Worm (Caenorhabditis elegans) whole organism, late embryonic: ENCODE data around the gene F21C10.7.

ENCODE experiments used
- T23F11.4 ChIP-seq: fragments of 200-800 bp; sonication (Bioruptor generic); optimal IDR thresholded peaks from 2 replicates; lab custom pipeline; 2018; ENCODE audit warnings: mild to moderate bottlenecking, missing genetic modification characterization, missing compliant biosample characterization
- ceh-31 ChIP-seq: sonication (generic microtip); optimal IDR thresholded peaks from 2 replicates; lab custom pipeline; 2016; ENCODE audit warnings: missing genetic modification characterization, missing compliant biosample characterization
- dve-1 ChIP-seq: sonication (generic microtip); optimal IDR thresholded peaks from 2 replicates; lab custom pipeline; 2017; ENCODE audit warnings: antibody characterized with exemption, mild to moderate bottlenecking, missing genetic modification characterization, missing compliant biosample characterization
- eyg-1 ChIP-seq: sonication (generic microtip); optimal IDR thresholded peaks from 2 replicates; lab custom pipeline; 2016; ENCODE audit warnings: missing genotype, missing genetic modification characterization, missing compliant biosample characterization
- hlh-8 ChIP-seq: sonication (generic microtip); optimal IDR thresholded peaks from 2 replicates; lab custom pipeline; 2016; ENCODE audit warnings: missing genotype, missing genetic modification characterization, missing compliant biosample characterization
- lin-11 ChIP-seq: fragments of 200-800 bp; sonication (Bioruptor generic); optimal IDR thresholded peaks from 2 replicates; lab custom pipeline; 2018; ENCODE audit warnings: mild to moderate bottlenecking, missing genetic modification characterization, missing compliant biosample characterization
- nfya-1 ChIP-seq: sonication (generic microtip); optimal IDR thresholded peaks from 2 replicates; lab custom pipeline; 2017; ENCODE audit warnings: missing genetic modification characterization, mild to moderate bottlenecking, missing compliant biosample characterization, antibody characterized with exemption, moderate library complexity
- nhr-11 ChIP-seq: fragments of 150-350 bp; optimal IDR thresholded peaks from 2 replicates; lab custom pipeline; 2014; ENCODE audit warnings: missing biosample characterization, missing genetic modification characterization
- npax-4 ChIP-seq: sonication (generic microtip); optimal IDR thresholded peaks from 2 replicates; lab custom pipeline; 2016; ENCODE audit warnings: missing genetic modification characterization, missing compliant biosample characterization
- pha-4 ChIP-seq: fragments of 150-350 bp; optimal IDR thresholded peaks from 2 replicates; lab custom pipeline; 2018; ENCODE audit warnings: missing biosample characterization, missing genetic modification reagents, missing genetic modification characterization
- syd-9 ChIP-seq: sonication (generic microtip); optimal IDR thresholded peaks from 2 replicates; lab custom pipeline; 2016; ENCODE audit warnings: mild to moderate bottlenecking, missing genetic modification characterization, moderate library complexity, missing compliant biosample characterization
- unc-3 ChIP-seq, 2 experiments: fragments of 200-800 bp in 1 of 2; sonication (Bioruptor generic) in 1 of 2; sonication (generic microtip) in 1 of 2; conservative IDR thresholded peaks in 1 of 2; optimal IDR thresholded peaks in 1 of 2; 2 replicates each; pipeline versions ENCODE4 v1.3.6 to Lab custom; 2016 to 2022; ENCODE audit warnings: missing compliant biosample characterization in 2 of 2, missing genetic modification characterization in 2 of 2, missing genetic modification reagents in 1 of 2

- TF ChIP-seq lin-11 (no peak), T23F11.4 (GFP tag; lab: Kevin White, UChicago) (no peak), eyg-1 (tag; lab: Kevin White, UChicago) (no peak), hlh-8 (tag; lab: Kevin White, UChicago) (no peak), nhr-11 (tag; lab: Kevin White, UChicago) (no peak), syd-9 (tag; lab: Kevin White, UChicago) (no peak), npax-4 (tag; lab: Kevin White, UChicago) (no peak), unc-3 (GFP tag; conservative IDR thresholded peaks at IDR 0.05; lab: Robert Waterston, UW) (no peak), unc-3 (tag; optimal IDR thresholded peaks at IDR 0.05; lab: Kevin White, UChicago) (no peak), dve-1 (tag; lab: Kevin White, UChicago) (no peak), pha-4 (tag; lab: Kevin White, UChicago) (no peak), nfya-1 (no peak), ceh-31 (tag; lab: Kevin White, UChicago) (no peak)
Observed at ce11 chrV:9154772-9155171, 42.2 kb downstream of the F21C10.7 start, which contains the start of gene B0222.5.
